Worm (Caenorhabditis elegans) whole organism, L3 larva: ENCODE results near the gene ras-1.

Source experiments
- elt-2 ChIP-seq: sonication (generic microtip); optimal IDR thresholded peaks from 2 replicates; lab custom pipeline; 2016; ENCODE audit warnings: missing genetic modification reagents, mild to moderate bottlenecking, missing genetic modification characterization, missing compliant biosample characterization
- nhr-12 ChIP-seq: fragments of 150-350 bp; optimal IDR thresholded peaks from 2 replicates; lab custom pipeline; 2014; ENCODE audit warnings: missing biosample characterization, missing genetic modification characterization
- nhr-76 ChIP-seq: fragments of 150-350 bp; sonication (generic microtip); optimal IDR thresholded peaks from 5 replicates; lab custom pipeline; 2014; ENCODE audit warnings: missing biosample characterization, missing genetic modification characterization
- unc-62 ChIP-seq: fragments of 150-350 bp; sonication (generic microtip); optimal IDR thresholded peaks from 4 replicates; lab custom pipeline; 2014; ENCODE audit warnings: missing biosample characterization, missing genetic modification reagents, missing genetic modification characterization

DNA sequence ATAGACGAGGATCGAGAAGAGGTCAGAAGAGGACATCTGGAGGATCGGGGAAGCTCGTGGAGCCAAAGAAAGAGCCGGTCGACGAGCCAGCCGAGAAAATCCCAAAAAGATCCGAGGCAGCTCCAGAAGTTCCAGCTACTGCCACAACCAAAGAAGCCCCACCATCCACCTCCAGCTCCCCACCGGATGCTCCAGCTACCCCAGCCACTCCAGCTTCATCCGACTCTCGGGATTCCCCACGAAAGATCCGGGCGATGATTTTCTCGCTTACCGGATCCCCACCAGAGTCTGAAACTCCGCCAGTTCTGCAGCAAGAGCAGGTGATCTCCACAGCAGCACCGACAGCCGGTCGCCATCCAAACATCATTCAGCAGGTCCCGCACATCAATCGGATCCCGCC lies 9.1 kb downstream of the ras-1 start:
- no peak for TF ChIP-seq unc-62
- TF ChIP-seq elt-2 (tag; lab: Kevin White, UChicago), result no peak
- TF ChIP-seq nhr-12, result no peak
- no peak for TF ChIP-seq nhr-76
